Worm (Caenorhabditis elegans): ENCODE measurements around the gene nhr-66.

nhr-66 gene

DNA sequence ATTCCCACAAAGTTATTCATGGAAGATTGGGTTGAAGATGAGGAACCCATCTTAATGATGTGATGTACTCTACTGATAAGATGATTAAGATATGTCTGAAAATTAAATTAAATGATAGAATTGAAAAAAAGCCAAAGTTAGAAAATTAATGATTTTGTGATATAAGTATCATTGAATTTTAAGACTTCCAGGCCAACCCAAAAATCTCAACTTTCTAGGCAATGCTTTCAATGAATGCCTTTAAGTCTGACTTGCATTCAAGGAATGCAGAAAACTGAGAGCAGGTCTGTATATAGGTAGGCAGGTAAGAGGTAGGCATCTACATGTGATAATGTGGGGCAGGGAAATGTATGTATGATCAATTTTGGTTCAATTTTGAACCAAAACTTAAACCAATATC is 16.4 kb downstream of the nhr-66 start, which contains the start of gene ocr-2 (continued):
- TF ChIP-seq skn-1 (tag; optimal IDR thresholded peaks at IDR 0.05) (no peak), fos-1 (tag; optimal IDR thresholded peaks at IDR 0.05) (no peak), tbx-2 (tag; optimal IDR thresholded peaks at IDR 0.05) (no peak), isw-1 (GFP tag; IDR thresholded peaks at IDR 0.05) (no peak)

DNA sequence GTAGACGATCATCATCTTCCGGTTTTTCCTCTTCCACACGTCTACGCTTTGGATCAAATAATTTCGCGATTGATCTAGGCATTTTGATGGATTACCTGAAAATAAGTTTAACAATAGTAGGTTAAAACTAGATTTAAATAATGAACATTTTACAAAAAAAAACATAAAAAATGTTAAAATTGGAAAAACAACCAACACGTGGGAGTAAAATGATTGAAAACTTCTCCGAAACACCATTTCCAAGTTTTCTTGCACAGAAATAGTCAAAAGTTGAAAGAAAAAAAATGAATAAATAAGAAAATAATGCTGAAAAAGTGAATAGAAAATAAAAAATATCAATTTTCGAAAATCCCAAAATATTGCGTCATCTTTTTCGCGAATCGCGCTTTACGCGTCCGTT is 24.7 kb downstream of the nhr-66 start, which contains the start of gene C07G1.7:
C07G1.7 (minus strand) TSS at position 101 of the 400 bp plus-strand sequence.
- TF ChIP-seq pag-3 (tag; optimal IDR thresholded peaks at IDR 0.05; ENCODE audit: borderline replicate concordance, insufficient read depth) = no peak
- no peak for TF ChIP-seq F16B12.6 (tag; optimal IDR thresholded peaks at IDR 0.05)
- no peak for TF ChIP-seq unc-130 (tag; optimal IDR thresholded peaks at IDR 0.05)
- TF ChIP-seq ztf-11 (tag; optimal IDR thresholded peaks at IDR 0.05) = no peak
- TF ChIP-seq unc-86 (tag; optimal IDR thresholded peaks at IDR 0.05) = no peak
- no peak for TF ChIP-seq lsy-2 (tag; optimal IDR thresholded peaks at IDR 0.05)
- TF ChIP-seq nhr-76 (tag; optimal IDR thresholded peaks at IDR 0.05) = no peak
- TF ChIP-seq nhr-12 (tag; optimal IDR thresholded peaks at IDR 0.05) = no peak
- no peak for TF ChIP-seq nhr-90 (tag; optimal IDR thresholded peaks at IDR 0.05; ENCODE audit: poor library complexity)
- no peak for TF ChIP-seq nhr-11 (tag; optimal IDR thresholded peaks at IDR 0.05)
- no peak for TF ChIP-seq lin-35 (GFP tag; optimal IDR thresholded peaks at IDR 0.05)
- TF ChIP-seq ets-5 (GFP tag; IDR thresholded peaks at IDR 0.05) = no peak
- TF ChIP-seq grh-1 (GFP tag; IDR thresholded peaks at IDR 0.05) = no peak
- no peak for TF ChIP-seq fkh-4 (tag; optimal IDR thresholded peaks at IDR 0.05; ENCODE audit: borderline replicate concordance)
- no peak for TF ChIP-seq hpl-2 (GFP tag; optimal IDR thresholded peaks at IDR 0.05)
- no peak for TF ChIP-seq fkh-10 (GFP tag; optimal IDR thresholded peaks at IDR 0.05)
- TF ChIP-seq ces-1 (GFP tag; optimal IDR thresholded peaks at IDR 0.05) = no peak
- no peak for TF ChIP-seq ceh-63 (GFP tag; optimal IDR thresholded peaks at IDR 0.05)
- TF ChIP-seq nhr-85 (tag) = no peak

DNA sequence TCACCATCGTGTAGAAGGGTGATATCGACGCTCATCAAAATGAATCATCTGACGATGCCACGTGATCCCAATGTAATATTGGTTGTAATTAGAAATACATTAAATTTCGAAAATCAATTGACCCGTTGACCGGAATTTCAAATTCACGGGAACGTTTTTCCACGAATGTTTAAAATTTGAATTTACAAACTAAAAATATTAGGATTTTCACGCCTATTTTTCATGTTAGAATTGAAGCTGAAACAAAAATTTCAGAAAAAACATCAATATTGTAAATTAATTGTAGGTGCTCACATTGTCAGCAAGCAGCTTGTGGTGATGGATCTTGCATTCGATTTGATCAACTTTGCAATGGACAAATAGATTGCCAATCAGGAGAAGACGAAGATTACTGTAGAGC is 26.1 kb downstream of the nhr-66 start, which contains the start of gene C07G1.6:
C07G1.6 (minus strand) TSS at position 101 of the 400 bp plus-strand sequence.
- TF ChIP-seq mep-1 (tag; optimal IDR thresholded peaks at IDR 0.05) = no peak

ce11 chrIV:8208855-8209254 is 27.5 kb downstream of the nhr-66 start:
- no peak for TF ChIP-seq hlh-17 (GFP tag; optimal IDR thresholded peaks at IDR 0.05; ENCODE audit: borderline replicate concordance)
- no peak for TF ChIP-seq ceh-63 (GFP tag; optimal IDR thresholded peaks at IDR 0.05)
- TF ChIP-seq F16B12.6 (tag; optimal IDR thresholded peaks at IDR 0.05) = no peak
- no peak for TF ChIP-seq nhr-11 (tag; optimal IDR thresholded peaks at IDR 0.05)
- no peak for TF ChIP-seq zag-1 (tag; optimal IDR thresholded peaks at IDR 0.05)
- no peak for TF ChIP-seq zip-4 (GFP tag; optimal IDR thresholded peaks at IDR 0.05)
- TF ChIP-seq C04F5.9 (tag; optimal IDR thresholded peaks at IDR 0.05) = no peak
- TF ChIP-seq grh-1 (GFP tag; IDR thresholded peaks at IDR 0.05) = no peak
- no peak for TF ChIP-seq unc-130 (tag; optimal IDR thresholded peaks at IDR 0.05)
- TF ChIP-seq hpl-2 (GFP tag; optimal IDR thresholded peaks at IDR 0.05) = no peak
- TF ChIP-seq nhr-90 (tag; optimal IDR thresholded peaks at IDR 0.05; ENCODE audit: poor library complexity) = no peak
- no peak for TF ChIP-seq skn-1 (tag; optimal IDR thresholded peaks at IDR 0.05)
- TF ChIP-seq ztf-4 (tag; optimal IDR thresholded peaks at IDR 0.05) = no peak
- TF ChIP-seq ceh-90 (tag; optimal IDR thresholded peaks at IDR 0.05) = no peak
- TF ChIP-seq C16A3.4 (tag; optimal IDR thresholded peaks at IDR 0.05) = no peak
- no peak for TF ChIP-seq tbx-2 (tag; optimal IDR thresholded peaks at IDR 0.05)
- TF ChIP-seq nhr-76 (tag; optimal IDR thresholded peaks at IDR 0.05) = no peak
- TF ChIP-seq pag-3 (tag; optimal IDR thresholded peaks at IDR 0.05; ENCODE audit: borderline replicate concordance, insufficient read depth) = no peak

- TF ChIP-seq swsn-7 (tag; optimal IDR thresholded peaks at IDR 0.05) = no peak
- TF ChIP-seq tlp-1 (tag; optimal IDR thresholded peaks at IDR 0.05) = no peak
- no peak for TF ChIP-seq C34B4.2 (tag; optimal IDR thresholded peaks at IDR 0.05)
- TF ChIP-seq sptf-1 (tag; optimal IDR thresholded peaks at IDR 0.05) = no peak
- no peak for TF ChIP-seq isw-1 (GFP tag; IDR thresholded peaks at IDR 0.05)
- TF ChIP-seq nhr-20 (tag; optimal IDR thresholded peaks at IDR 0.05) = no peak
- TF ChIP-seq aha-1 (tag; optimal IDR thresholded peaks at IDR 0.05) = no peak
- TF ChIP-seq egl-27 (tag; optimal IDR thresholded peaks at IDR 0.05) = no peak
- TF ChIP-seq ama-1 (optimal IDR thresholded peaks at IDR 0.05) = no peak
- TF ChIP-seq ztf-4 (tag; optimal IDR thresholded peaks at IDR 0.05) = no peak
- TF ChIP-seq ceh-82 (tag; optimal IDR thresholded peaks at IDR 0.05) = no peak
- no peak for TF ChIP-seq F16B12.6 (tag; optimal IDR thresholded peaks at IDR 0.05)
- no peak for TF ChIP-seq nhr-85 (tag)
Observed at ce11 chrIV:8206314-8206713, 30.1 kb downstream of the nhr-66 start, which contains the start of gene svh-1. TSS of gene svh-1 (plus strand) at chrIV:8206614.

Data from whole organism, L1 larva.